Worm (Caenorhabditis elegans): ENCODE data around the gene K08F9.1.

DNA sequence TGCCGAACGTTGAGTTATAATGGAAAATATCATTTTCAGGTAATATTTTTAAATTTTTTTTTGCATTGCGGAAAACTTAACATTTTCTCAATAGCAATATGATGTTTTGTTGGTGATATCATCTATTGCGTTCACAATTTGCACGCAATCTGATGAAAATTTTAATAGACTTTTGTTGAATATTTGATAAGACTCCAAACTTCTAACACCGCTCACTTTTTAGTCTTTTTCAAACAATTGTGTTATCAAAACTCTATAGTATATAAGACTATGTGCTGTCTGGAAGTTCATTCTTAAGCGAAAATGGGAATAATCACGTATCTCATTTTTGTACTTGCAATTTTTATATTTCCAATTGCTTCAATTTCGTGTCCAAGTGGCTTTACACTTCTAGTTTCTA lies 32.3 kb upstream of the K08F9.1 start, which contains the start of gene clec-47:
- TF ChIP-seq Y53G8AR.9 (GFP tag; conservative IDR thresholded peaks at IDR 0.05) = no peak
- no peak for TF ChIP-seq xnd-1 (tag; optimal IDR thresholded peaks at IDR 0.05)
- no peak for TF ChIP-seq T26A5.8 (tag; optimal IDR thresholded peaks at IDR 0.05)
- TF ChIP-seq pha-4 (tag; optimal IDR thresholded peaks at IDR 0.05) = no peak
- no peak for TF ChIP-seq hmg-1.2 (GFP tag; IDR thresholded peaks at IDR 0.05)
- TF ChIP-seq tbp1 (GFP tag; optimal IDR thresholded peaks at IDR 0.05) = no peak
- TF ChIP-seq unc-62 (GFP tag; optimal IDR thresholded peaks at IDR 0.05) = no peak
